Worm (Caenorhabditis elegans) whole organism, L4/young adult: Measurements from ENCODE around the gene F56B3.11.

Experiments used
- W03F9.2 ChIP-seq: fragments of 150-350 bp; optimal IDR thresholded peaks from 2 replicates; lab custom pipeline; 2014; ENCODE audit warnings: missing biosample characterization, missing genetic modification characterization
- dao-5 ChIP-seq: sonication (generic microtip); optimal IDR thresholded peaks from 2 replicates; lab custom pipeline; 2016; ENCODE audit warnings: missing genotype, missing genetic modification characterization, moderate library complexity, missing compliant biosample characterization
- him-1 ChIP-seq: sonication (generic microtip); optimal IDR thresholded peaks from 2 replicates; lab custom pipeline; 2016; ENCODE audit warnings: missing genotype, missing genetic modification reagents, missing genetic modification characterization, missing compliant biosample characterization

Gene F56B3.11

DNA sequence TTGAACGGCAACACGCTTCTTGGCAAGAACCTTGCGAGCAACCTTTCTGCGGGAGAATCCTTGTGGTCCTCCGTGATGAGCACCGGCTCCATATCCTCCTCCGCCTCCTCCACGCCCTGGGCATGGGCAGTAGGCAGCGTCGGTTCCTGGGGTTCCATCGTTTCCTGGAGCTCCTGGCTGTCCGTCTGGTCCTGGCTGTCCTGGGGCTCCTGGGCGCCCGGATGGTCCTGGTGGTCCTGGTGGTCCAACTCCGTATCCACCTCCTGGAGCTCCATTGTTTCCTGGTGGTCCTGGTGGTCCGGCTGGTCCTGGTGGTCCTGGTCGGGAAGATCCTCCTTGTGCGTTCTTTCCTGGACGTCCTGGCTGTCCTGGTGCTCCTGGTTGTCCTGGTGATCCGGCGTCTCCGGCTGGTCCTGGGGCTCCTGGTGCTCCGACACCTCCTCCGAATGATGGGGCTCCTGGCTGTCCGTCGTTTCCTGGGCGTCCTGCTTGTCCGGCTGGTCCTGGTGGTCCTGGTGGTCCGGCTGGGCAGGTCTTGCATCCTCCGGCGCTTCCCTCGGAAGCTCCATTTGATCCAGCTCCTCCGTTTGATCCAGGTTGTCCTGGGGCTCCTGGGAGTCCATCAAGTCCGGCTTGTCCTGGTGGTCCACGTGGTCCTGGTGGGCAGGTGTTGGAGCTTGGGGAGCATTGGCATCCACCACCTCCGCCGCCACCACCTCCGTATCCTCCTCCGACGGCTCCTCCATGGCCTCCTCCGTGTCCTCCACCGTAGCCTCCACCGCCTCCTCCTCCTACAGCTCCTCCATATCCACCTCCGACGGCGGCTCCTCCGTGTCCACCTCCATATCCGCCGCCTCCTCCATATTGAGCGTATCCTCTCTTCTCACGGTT is 33.6 kb downstream of the F56B3.11 start:
- TF ChIP-seq W03F9.2 (tag; lab: Kevin White, UChicago): no peak

DNA sequence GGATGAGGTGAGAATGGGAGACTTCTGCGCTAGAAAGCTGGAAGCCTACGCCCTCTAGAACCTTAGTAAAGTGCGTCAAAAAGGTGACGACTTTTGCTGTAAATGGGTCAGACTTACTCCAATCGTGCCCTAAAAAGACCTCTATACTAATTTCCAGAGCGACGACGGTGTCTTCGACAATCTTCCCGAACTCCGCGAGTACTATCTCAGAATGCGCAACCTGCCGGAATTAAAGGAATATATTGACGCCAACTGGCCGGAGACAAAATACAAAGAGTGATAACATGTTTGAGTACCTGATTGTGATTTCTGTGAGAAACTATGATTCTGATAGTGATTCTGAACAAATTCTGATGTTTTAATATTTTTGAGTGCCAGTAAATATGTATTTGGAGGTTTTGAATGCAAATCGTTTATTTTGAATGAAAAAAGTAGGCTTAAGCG is 34.3 kb downstream of the F56B3.11 start:
- no peak for TF ChIP-seq W03F9.2 (tag; lab: Kevin White, UChicago)
- TF ChIP-seq him-1 (tag; lab: Kevin White, UChicago): no peak
- no peak for TF ChIP-seq dao-5 (tag; lab: Kevin White, UChicago)

DNA sequence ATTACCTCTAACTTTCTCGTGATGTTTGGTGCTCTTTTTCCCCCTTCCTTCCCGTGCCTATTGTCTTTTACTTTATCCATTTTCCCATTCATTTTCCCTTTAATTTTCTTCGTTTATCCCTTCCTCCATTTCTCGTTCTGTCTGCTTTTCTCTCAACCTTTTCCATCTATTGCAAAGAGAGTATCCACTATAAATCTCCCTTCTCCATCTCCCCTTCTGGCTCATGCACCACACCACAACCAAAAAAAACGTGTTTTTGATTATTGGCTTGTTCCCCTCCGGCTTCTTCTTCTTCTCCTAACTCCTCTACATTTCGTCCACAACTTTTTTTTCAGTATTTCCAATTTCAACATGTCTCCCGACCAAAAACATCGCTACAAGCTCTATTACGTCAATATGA is 36.1 kb downstream of the F56B3.11 start, which contains the start of gene gst-40:
TSS of gene gst-40 (plus strand) at position 236 of the 400 bp plus-strand sequence.
- TF ChIP-seq him-1 (tag; lab: Kevin White, UChicago): no peak
- no peak for TF ChIP-seq W03F9.2 (tag; lab: Kevin White, UChicago)
- no peak for TF ChIP-seq dao-5 (tag; lab: Kevin White, UChicago)

DNA sequence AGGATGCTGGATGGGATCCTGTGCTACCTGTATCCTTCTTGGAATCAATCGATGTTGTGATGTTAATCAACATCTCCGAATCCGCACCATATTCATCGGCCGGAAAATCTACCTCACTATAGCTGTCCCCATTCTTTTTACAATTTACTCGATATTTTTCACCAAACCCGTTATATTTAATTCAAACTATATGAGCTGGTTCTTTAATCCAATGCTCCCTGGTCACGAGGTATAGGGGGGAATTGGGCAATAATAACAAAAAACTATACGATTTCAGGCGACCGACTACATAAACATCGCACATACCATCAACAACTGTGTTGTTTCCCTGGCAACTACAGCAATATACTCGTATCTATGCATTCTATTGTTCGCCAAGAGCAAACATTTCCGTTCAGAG is 38.8 kb downstream of the F56B3.11 start:
- TF ChIP-seq W03F9.2 (tag; lab: Kevin White, UChicago): no peak
- TF ChIP-seq dao-5 (tag; lab: Kevin White, UChicago): no peak
- TF ChIP-seq him-1 (tag; lab: Kevin White, UChicago): no peak

DNA sequence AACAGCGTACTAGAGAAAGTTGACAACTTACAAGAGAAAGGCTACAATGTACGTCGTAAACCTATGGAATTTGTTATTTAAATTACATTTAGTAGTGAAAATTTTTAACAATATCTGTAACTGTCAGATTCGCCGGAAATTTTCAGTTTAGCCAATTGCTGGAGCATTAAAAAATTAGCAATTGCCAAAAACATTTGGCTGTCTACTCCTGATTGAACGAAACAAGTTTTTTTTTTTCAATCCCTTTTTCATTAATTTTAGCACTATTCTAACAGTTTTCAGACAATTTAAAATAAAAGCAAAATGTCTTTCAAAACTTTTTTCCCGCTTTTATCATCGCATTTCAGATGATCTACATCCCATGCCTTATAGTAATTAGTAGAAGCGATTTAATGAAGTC is 39.4 kb downstream of the F56B3.11 start:
- no peak for TF ChIP-seq dao-5 (tag; lab: Kevin White, UChicago)
- no peak for TF ChIP-seq him-1 (tag; lab: Kevin White, UChicago)
- TF ChIP-seq W03F9.2 (tag; lab: Kevin White, UChicago): no peak

DNA sequence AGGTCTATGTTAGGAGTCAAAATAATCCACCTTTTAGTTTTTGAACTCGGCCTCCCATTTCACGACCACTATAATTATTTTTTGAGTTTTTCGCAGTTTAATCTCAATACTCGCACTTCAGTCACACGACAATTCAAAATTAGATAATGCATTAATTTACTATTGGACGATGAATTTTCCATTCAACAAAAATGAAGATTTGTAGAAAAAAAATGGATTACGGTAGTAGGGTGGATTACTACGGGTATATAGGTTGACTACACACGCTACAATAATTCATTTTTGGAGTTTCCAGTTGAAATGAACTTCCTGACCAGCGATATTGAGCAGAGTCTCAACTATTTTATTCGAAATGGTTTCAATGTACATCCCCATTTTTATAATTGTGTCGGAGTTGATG is 40.0 kb downstream of the F56B3.11 start, which contains the start of gene srt-23:
TSS of gene srt-23 (plus strand) at position 301 of the 400 bp plus-strand sequence.
- TF ChIP-seq W03F9.2 (tag; lab: Kevin White, UChicago) (no peak), him-1 (tag; lab: Kevin White, UChicago) (no peak), dao-5 (tag; lab: Kevin White, UChicago) (no peak)

DNA sequence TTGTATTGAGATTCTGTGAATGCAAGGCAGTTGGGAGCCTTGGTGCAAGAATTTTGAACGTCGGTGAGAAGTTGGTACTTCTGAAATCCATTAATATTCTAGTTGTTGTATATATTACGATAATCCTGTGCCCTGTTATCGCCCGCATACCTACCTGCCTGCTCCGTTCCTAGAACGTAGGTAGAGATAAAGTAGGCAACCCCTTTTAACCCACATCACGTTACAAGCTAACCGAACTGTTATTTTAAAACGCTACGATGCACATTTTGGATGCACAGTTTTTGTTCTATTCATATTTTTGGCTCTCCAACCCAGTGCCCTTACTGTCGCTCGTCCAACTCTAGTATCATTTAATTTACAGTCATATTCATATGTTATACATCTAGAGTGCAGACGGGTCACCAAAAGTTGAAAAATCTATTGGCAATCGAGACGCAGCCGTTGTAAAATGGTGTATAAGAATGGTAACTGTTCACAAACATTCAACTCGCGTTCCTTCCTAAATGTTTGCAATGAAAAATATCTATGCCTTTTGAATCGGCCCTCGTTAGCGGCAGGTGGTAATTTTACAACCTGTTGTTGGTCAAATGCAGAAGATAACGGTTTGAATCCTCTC is 41.9 kb downstream of the F56B3.11 start:
- no peak for TF ChIP-seq him-1 (tag; lab: Kevin White, UChicago)
- TF ChIP-seq W03F9.2 (tag; lab: Kevin White, UChicago): no peak
- no peak for TF ChIP-seq dao-5 (tag; lab: Kevin White, UChicago)

DNA sequence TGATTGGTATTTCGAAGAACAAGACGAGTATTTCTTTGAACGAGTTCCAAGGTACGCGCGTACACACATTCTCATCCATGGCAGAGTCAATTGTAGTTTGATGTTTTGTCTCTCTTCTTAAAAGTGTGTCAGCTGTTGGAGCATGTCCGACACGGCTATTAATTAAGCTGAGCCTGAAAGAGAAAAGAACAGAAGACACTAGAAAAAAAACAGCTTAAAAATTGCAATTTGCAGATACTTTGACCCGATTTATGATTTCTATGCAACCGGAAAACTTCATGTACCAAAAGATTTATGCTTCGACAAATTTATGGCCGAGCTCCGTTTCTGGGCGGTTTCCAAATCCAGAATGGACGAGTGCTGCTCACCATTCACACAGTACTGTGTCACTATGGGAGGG is 46.8 kb downstream of the F56B3.11 start:
- TF ChIP-seq dao-5 (tag; lab: Kevin White, UChicago) (no peak), W03F9.2 (tag; lab: Kevin White, UChicago) (no peak), him-1 (tag; lab: Kevin White, UChicago) (no peak)

DNA sequence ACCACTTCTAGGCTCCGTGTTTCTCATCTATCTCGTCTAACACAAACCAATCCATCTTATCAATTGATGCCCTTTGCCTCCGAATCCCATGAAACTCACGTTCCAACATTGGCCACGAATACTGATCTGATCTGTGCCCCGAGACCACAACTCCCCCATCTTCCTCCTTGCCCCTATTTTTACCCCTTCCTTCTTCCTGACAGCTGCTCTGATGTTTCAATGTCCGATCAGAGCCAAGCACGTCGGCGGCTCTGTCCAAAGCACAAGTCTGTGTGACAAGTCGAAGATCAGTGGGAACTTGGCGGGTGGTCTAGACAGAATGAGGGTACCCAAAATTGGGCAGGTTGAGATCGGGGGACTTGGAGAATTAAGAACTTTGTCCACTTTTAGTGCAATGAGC is 50.0 kb downstream of the F56B3.11 start:
- TF ChIP-seq him-1 (tag; lab: Kevin White, UChicago) (no peak), dao-5 (tag; lab: Kevin White, UChicago) (no peak), W03F9.2 (tag; lab: Kevin White, UChicago) (no peak)
